Worm (Caenorhabditis elegans) whole organism, late embryonic: Measurements from ENCODE around the gene F47C12.8.
A peak's percentile ranks its signal among the peaks of the same experiment; 100 is the strongest.

ENCODE experiments used
- C08G9.2 ChIP-seq: sonication (generic microtip); optimal IDR thresholded peaks from 2 replicates; lab custom pipeline; 2016; ENCODE audit warnings: mild to moderate bottlenecking, missing genetic modification characterization, moderate library complexity, missing compliant biosample characterization
- C38D4.7 ChIP-seq: fragments of 200-800 bp; sonication (Bioruptor generic); optimal IDR thresholded peaks from 2 replicates; lab custom pipeline; 2018; ENCODE audit warnings: mild to moderate bottlenecking, missing genetic modification characterization, moderate library complexity, missing compliant biosample characterization
- F13H6.1 ChIP-seq: sonication (generic microtip); optimal IDR thresholded peaks from 2 replicates; lab custom pipeline; 2016; ENCODE audit warnings: missing genetic modification characterization, missing compliant biosample characterization
- K09A11.1 ChIP-seq: sonication (generic microtip); optimal IDR thresholded peaks from 2 replicates; lab custom pipeline; 2017; ENCODE audit warnings: antibody characterized with exemption, mild to moderate bottlenecking, missing genetic modification characterization, missing compliant biosample characterization; ENCODE audit not compliant: insufficient read depth
- Y22D7AL.16 ChIP-seq: sonication (generic microtip); optimal IDR thresholded peaks from 2 replicates; lab custom pipeline; 2016; ENCODE audit warnings: missing genetic modification characterization, missing compliant biosample characterization
- ahr-1 ChIP-seq: sonication (generic microtip); optimal IDR thresholded peaks from 2 replicates; lab custom pipeline; 2016; ENCODE audit warnings: missing genetic modification characterization, missing compliant biosample characterization
- ama-1 ChIP-seq: fragments of 150-350 bp; optimal IDR thresholded peaks from 2 replicates; lab custom pipeline; 2014
- ceh-14 ChIP-seq: sonication (generic microtip); optimal IDR thresholded peaks from 2 replicates; lab custom pipeline; 2016; ENCODE audit warnings: missing genotype, missing genetic modification characterization, missing compliant biosample characterization
- ceh-19 ChIP-seq: fragments of 200-800 bp; sonication (Bioruptor generic); optimal IDR thresholded peaks from 2 replicates; lab custom pipeline; 2018; ENCODE audit warnings: mild to moderate bottlenecking, missing genetic modification characterization, missing compliant biosample characterization
- ceh-2 ChIP-seq: sonication (generic microtip); optimal IDR thresholded peaks from 2 replicates; lab custom pipeline; 2016; ENCODE audit warnings: missing genotype, missing genetic modification characterization, missing compliant biosample characterization
- ceh-24 ChIP-seq: sonication (generic microtip); optimal IDR thresholded peaks from 2 replicates; lab custom pipeline; 2016; ENCODE audit warnings: mild to moderate bottlenecking, missing genetic modification characterization, missing compliant biosample characterization
- ceh-30 ChIP-seq: fragments of 150-350 bp; optimal IDR thresholded peaks from 2 replicates; lab custom pipeline; 2014; ENCODE audit warnings: missing biosample characterization, missing genetic modification characterization
- che-1 ChIP-seq: sonication (generic microtip); optimal IDR thresholded peaks from 2 replicates; lab custom pipeline; 2016; ENCODE audit warnings: mild to moderate bottlenecking, missing genetic modification characterization, missing compliant biosample characterization
- dve-1 ChIP-seq: sonication (generic microtip); optimal IDR thresholded peaks from 2 replicates; lab custom pipeline; 2017; ENCODE audit warnings: antibody characterized with exemption, mild to moderate bottlenecking, missing genetic modification characterization, missing compliant biosample characterization
- elt-2 ChIP-seq: sonication (generic microtip); optimal IDR thresholded peaks from 2 replicates; lab custom pipeline; 2016; ENCODE audit warnings: missing genetic modification reagents, missing genetic modification characterization, missing compliant biosample characterization
- elt-4 ChIP-seq: sonication (generic microtip); optimal IDR thresholded peaks from 2 replicates; lab custom pipeline; 2016; ENCODE audit warnings: missing genetic modification characterization, missing compliant biosample characterization
- eyg-1 ChIP-seq: sonication (generic microtip); optimal IDR thresholded peaks from 2 replicates; lab custom pipeline; 2016; ENCODE audit warnings: missing genotype, missing genetic modification characterization, missing compliant biosample characterization
- fax-1 ChIP-seq: sonication (generic microtip); optimal IDR thresholded peaks from 2 replicates; lab custom pipeline; 2016; ENCODE audit warnings: missing genotype, missing genetic modification characterization, missing compliant biosample characterization
- fkh-10 ChIP-seq: fragments of 150-350 bp; optimal IDR thresholded peaks from 2 replicates; lab custom pipeline; 2014; ENCODE audit warnings: missing biosample characterization, missing genetic modification reagents, missing genetic modification characterization
- gmeb-2 ChIP-seq: sonication (generic microtip); optimal IDR thresholded peaks from 2 replicates; lab custom pipeline; 2016; ENCODE audit warnings: missing genetic modification characterization, inconsistent platforms, missing compliant biosample characterization
- hlh-30 ChIP-seq: sonication (generic microtip); optimal IDR thresholded peaks from 2 replicates; lab custom pipeline; 2017; ENCODE audit warnings: antibody characterized with exemption, missing genetic modification characterization, missing compliant biosample characterization; ENCODE audit not compliant: insufficient read depth
- hlh-6 ChIP-seq: sonication (generic microtip); optimal IDR thresholded peaks from 2 replicates; lab custom pipeline; 2016; ENCODE audit warnings: missing genotype, missing genetic modification characterization, missing compliant biosample characterization
- lim-6 ChIP-seq: sonication (generic microtip); optimal IDR thresholded peaks from 2 replicates; lab custom pipeline; 2016; ENCODE audit warnings: missing genetic modification characterization, missing compliant biosample characterization
- mec-3 ChIP-seq: sonication (generic microtip); optimal IDR thresholded peaks from 2 replicates; lab custom pipeline; 2016; ENCODE audit warnings: borderline replicate concordance, missing genetic modification characterization, missing compliant biosample characterization
- nhr-232 ChIP-seq: sonication (generic microtip); optimal IDR thresholded peaks from 2 replicates; lab custom pipeline; 2016; ENCODE audit warnings: missing genetic modification characterization, missing compliant biosample characterization
- npax-4 ChIP-seq: sonication (generic microtip); optimal IDR thresholded peaks from 2 replicates; lab custom pipeline; 2016; ENCODE audit warnings: missing genetic modification characterization, missing compliant biosample characterization
- odd-2 ChIP-seq: sonication (generic microtip); optimal IDR thresholded peaks from 2 replicates; lab custom pipeline; 2017; ENCODE audit warnings: antibody characterized with exemption, mild to moderate bottlenecking, missing genetic modification characterization, missing compliant biosample characterization
- pag-3 ChIP-seq: sonication (generic microtip); optimal IDR thresholded peaks from 2 replicates; lab custom pipeline; 2016; ENCODE audit warnings: missing compliant biosample characterization, missing genetic modification characterization, borderline replicate concordance
- pat-9 ChIP-seq: fragments of 200-800 bp; sonication (Bioruptor generic); optimal IDR thresholded peaks from 2 replicates; lab custom pipeline; 2018; ENCODE audit warnings: mild to moderate bottlenecking, missing genetic modification characterization, moderate library complexity, missing compliant biosample characterization
- pax-1 ChIP-seq: fragments of 150-350 bp; optimal IDR thresholded peaks from 2 replicates; lab custom pipeline; 2014; ENCODE audit warnings: missing biosample characterization, missing genetic modification characterization
- pha-4 ChIP-seq: fragments of 150-350 bp; optimal IDR thresholded peaks from 2 replicates; lab custom pipeline; 2018; ENCODE audit warnings: missing biosample characterization, missing genetic modification reagents, missing genetic modification characterization
- pqm-1 ChIP-seq: sonication (generic microtip); optimal IDR thresholded peaks from 2 replicates; lab custom pipeline; 2016; ENCODE audit warnings: missing genetic modification characterization, missing compliant biosample characterization
- pros-1 ChIP-seq: fragments of 150-350 bp; optimal IDR thresholded peaks from 2 replicates; lab custom pipeline; 2014; ENCODE audit warnings: missing biosample characterization, missing genetic modification reagents, missing genetic modification characterization
- rnt-1 ChIP-seq: sonication (generic microtip); optimal IDR thresholded peaks from 2 replicates; lab custom pipeline; 2016; ENCODE audit warnings: missing genetic modification characterization, missing compliant biosample characterization
- sdc-2 ChIP-seq: sonication (generic microtip); optimal IDR thresholded peaks from 2 replicates; lab custom pipeline; 2016; ENCODE audit warnings: missing genotype, missing genetic modification characterization, missing compliant biosample characterization
- sox-2 ChIP-seq: fragments of 200-800 bp; sonication (Bioruptor generic); IDR thresholded peaks from 2 replicates; pipeline ENCODE4 v1.3.6; 2022; ENCODE audit warnings: missing genetic modification reagents, missing genetic modification characterization, missing compliant biosample characterization
- tbx-7 ChIP-seq: sonication (generic microtip); optimal IDR thresholded peaks from 2 replicates; lab custom pipeline; 2016; ENCODE audit warnings: missing genotype, missing genetic modification characterization, missing compliant biosample characterization
- unc-3 ChIP-seq, 2 experiments: fragments of 200-800 bp in 1 of 2; sonication (Bioruptor generic) in 1 of 2; sonication (generic microtip) in 1 of 2; conservative IDR thresholded peaks in 1 of 2; optimal IDR thresholded peaks in 1 of 2; 2 replicates each; pipeline versions ENCODE4 v1.3.6 to Lab custom; 2016 to 2022; ENCODE audit warnings: missing compliant biosample characterization in 2 of 2, missing genetic modification characterization in 2 of 2, missing genetic modification reagents in 1 of 2
- unc-42 ChIP-seq: sonication (generic microtip); optimal IDR thresholded peaks from 2 replicates; lab custom pipeline; 2016; ENCODE audit warnings: missing genotype, missing genetic modification characterization, missing compliant biosample characterization
- unc-55 ChIP-seq: sonication (generic microtip); optimal IDR thresholded peaks from 2 replicates; lab custom pipeline; 2017; ENCODE audit warnings: missing biosample characterization, missing genetic modification reagents, missing genetic modification characterization
- ztf-16 ChIP-seq: sonication (generic microtip); optimal IDR thresholded peaks from 2 replicates; lab custom pipeline; 2017; ENCODE audit warnings: missing genetic modification characterization, missing compliant biosample characterization

The F47C12.8 gene

ce11 chrIV:4033490-4033889, 35.1 kb upstream of the F47C12.8 start:
- TF ChIP-seq nhr-232 (tag; lab: Kevin White, UChicago) (no peak), C38D4.7 (GFP tag; lab: Kevin White, UChicago) (no peak), ceh-14 (tag; lab: Kevin White, UChicago) (no peak), pat-9 (tag; lab: Kevin White, UChicago) (no peak), unc-3 (GFP tag; conservative IDR thresholded peaks at IDR 0.05; lab: Robert Waterston, UW) (no peak), unc-3 (tag; optimal IDR thresholded peaks at IDR 0.05; lab: Kevin White, UChicago) (no peak), tbx-7 (tag; lab: Kevin White, UChicago) (no peak), odd-2 (tag; lab: Kevin White, UChicago) (no peak), K09A11.1 (tag; lab: Kevin White, UChicago) (no peak), pros-1 (tag; lab: Kevin White, UChicago) (no peak), che-1 (tag; lab: Kevin White, UChicago) (no peak), unc-42 (tag; lab: Kevin White, UChicago) (no peak), elt-4 (tag; lab: Kevin White, UChicago) (no peak), sdc-2 (no peak), gmeb-2 (tag; lab: Kevin White, UChicago) (no peak), F13H6.1 (no peak), eyg-1 (tag; lab: Kevin White, UChicago) (no peak), ceh-24 (tag; lab: Kevin White, UChicago) (no peak), C08G9.2 (tag; lab: Kevin White, UChicago) (no peak)

ce11 chrIV:4032350-4032749, 33.9 kb upstream of the F47C12.8 start:
- TF ChIP-seq elt-2 (tag; lab: Kevin White, UChicago), result peak; percentile 83
- no peak for TF ChIP-seq ceh-19 (GFP tag; lab: Kevin White, UChicago)
- TF ChIP-seq, all 69 proteins: peak for 1

ce11 chrIV:4030917-4031599, 32.6 kb upstream of the F47C12.8 start:
- TF ChIP-seq npax-4 (tag; lab: Kevin White, UChicago) (no peak), unc-55 (GFP tag; lab: Kevin White, UChicago) (no peak), rnt-1 (no peak), pha-4 (tag; lab: Kevin White, UChicago) (no peak), pros-1 (tag; lab: Kevin White, UChicago) (no peak), ama-1 (no peak), dve-1 (tag; lab: Kevin White, UChicago) (no peak), hlh-6 (no peak), lim-6 (tag; lab: Kevin White, UChicago) (no peak), sdc-2 (no peak), nhr-232 (tag; lab: Kevin White, UChicago) (no peak), ahr-1 (no peak), pqm-1 (tag; lab: Kevin White, UChicago) (no peak), fkh-10 (GFP tag; lab: Kevin White, UChicago) (no peak), mec-3 (tag; lab: Kevin White, UChicago) (no peak), hlh-30 (tag; lab: Kevin White, UChicago) (no peak), tbx-7 (tag; lab: Kevin White, UChicago) (no peak)

- TF ChIP-seq ceh-2 (tag; lab: Kevin White, UChicago) (no peak), lim-6 (tag; lab: Kevin White, UChicago) (no peak), C38D4.7 (GFP tag; lab: Kevin White, UChicago) (no peak), pag-3 (tag; lab: Kevin White, UChicago) (no peak), sox-2 (GFP tag; lab: Robert Waterston, UW) (no peak), tbx-7 (tag; lab: Kevin White, UChicago) (no peak), ceh-30 (tag; lab: Kevin White, UChicago) (no peak), Y22D7AL.16 (tag; lab: Kevin White, UChicago) (no peak), pqm-1 (tag; lab: Kevin White, UChicago) (no peak), fax-1 (tag; lab: Kevin White, UChicago) (no peak), pax-1 (tag; lab: Kevin White, UChicago) (no peak), ztf-16 (tag; lab: Kevin White, UChicago) (no peak)
Observed at ce11 chrIV:4029288-4029687, 30.9 kb upstream of the F47C12.8 start.
